Fruit fly (Drosophila melanogaster) whole organism, pupa: ENCODE results near the gene Cox17.

ENCODE experiments used
- CG10348 ChIP-seq: fragments of 200-800 bp; sonication (Bioruptor generic); IDR thresholded peaks from 2 replicates; pipeline ENCODE4 v1.3.6; 2022; ENCODE audit warnings: missing biosample characterization, missing genetic modification characterization
- CG13204 ChIP-seq: fragments of 200-800 bp; sonication (Bioruptor generic); optimal IDR thresholded peaks from 2 replicates; lab custom pipeline; 2018; ENCODE audit warnings: missing biosample characterization, mild to moderate bottlenecking, missing genetic modification characterization, moderate library complexity
- CG14655 ChIP-seq: fragments of 200-800 bp; sonication (Bioruptor generic); optimal IDR thresholded peaks from 3 replicates; lab custom pipeline; 2017; ENCODE audit warnings: mild to moderate bottlenecking, missing biosample characterization, missing genetic modification reagents, missing genetic modification characterization
- CG15710 ChIP-seq: fragments of 200-800 bp; sonication (Bioruptor generic); optimal IDR thresholded peaks from 2 replicates; lab custom pipeline; 2018; ENCODE audit warnings: missing biosample characterization, mild to moderate bottlenecking, missing genetic modification characterization, moderate library complexity
- CG17806 ChIP-seq: fragments of 200-800 bp; sonication (Bioruptor generic); optimal IDR thresholded peaks from 2 replicates; lab custom pipeline; 2018; ENCODE audit warnings: missing biosample characterization, mild to moderate bottlenecking, missing genetic modification characterization, moderate library complexity
- CG8159 ChIP-seq: fragments of 200-800 bp; sonication (Bioruptor generic); optimal IDR thresholded peaks from 3 replicates; lab custom pipeline; 2018; ENCODE audit warnings: missing biosample characterization, mild to moderate bottlenecking, missing genetic modification characterization, moderate library complexity
- CG9948 ChIP-seq: fragments of 200-800 bp; sonication (Bioruptor generic); optimal IDR thresholded peaks from 2 replicates; lab custom pipeline; 2018; ENCODE audit warnings: missing biosample characterization, mild to moderate bottlenecking, missing genetic modification characterization, moderate library complexity
- EcR ChIP-seq: fragments of 200-800 bp; sonication (Bioruptor generic); optimal IDR thresholded peaks from 3 replicates; lab custom pipeline; 2019; ENCODE audit warnings: missing biosample characterization, missing genetic modification characterization, mild to moderate bottlenecking, moderate library complexity, missing genetic modification reagents
- Ets98B ChIP-seq: fragments of 200-800 bp; sonication (Bioruptor generic); IDR thresholded peaks from 2 replicates; pipeline ENCODE4 v1.3.6; 2022; ENCODE audit warnings: missing biosample characterization, missing genetic modification characterization
- Pif1A ChIP-seq: fragments of 200-800 bp; sonication (Bioruptor generic); optimal IDR thresholded peaks from 3 replicates; lab custom pipeline; 2016; ENCODE audit warnings: missing biosample characterization, missing genetic modification characterization
- Pif1B ChIP-seq: fragments of 200-800 bp; sonication (Bioruptor generic); optimal IDR thresholded peaks from 3 replicates; lab custom pipeline; 2016; ENCODE audit warnings: missing biosample characterization, missing genetic modification characterization
- fd96Ca ChIP-seq: fragments of 200-800 bp; sonication (Bioruptor generic); IDR thresholded peaks from 3 replicates; pipeline ENCODE4 v1.3.6; 2022; ENCODE audit warnings: missing biosample characterization, missing genetic modification characterization
- rn ChIP-seq: fragments of 200-800 bp; sonication (Bioruptor generic); IDR thresholded peaks from 2 replicates; pipeline ENCODE4 v1.3.6; 2022; ENCODE audit warnings: missing biosample characterization, missing genetic modification characterization

- peak; percentile 63; the same call in 2 of the 3 replicates for TF ChIP-seq fd96Ca (GFP tag; lab: Robert Waterston, UW)
- peak; percentile 74 for TF ChIP-seq Pif1A (GFP tag; lab: Kevin White, UChicago)
- TF ChIP-seq rn (GFP tag; lab: Robert Waterston, UW), result no peak
- peak; percentile 82 for TF ChIP-seq CG14655
- TF ChIP-seq CG10348 (GFP tag; lab: Robert Waterston, UW), result peak; percentile 62
- TF ChIP-seq CG13204 (GFP tag; lab: Kevin White, UChicago), result peak; percentile 13
- TF ChIP-seq CG8159 (tag; lab: Kevin White, UChicago), result peak; percentile 80
- peak; percentile 38 for TF ChIP-seq Ets98B (GFP tag; lab: Robert Waterston, UW)
- TF ChIP-seq Pif1B (GFP tag; lab: Kevin White, UChicago), result peak; percentile 58
- peak; percentile 57 for TF ChIP-seq CG17806
- TF ChIP-seq EcR, result no peak
- TF ChIP-seq CG9948 (tag; lab: Kevin White, UChicago), result peak; percentile 72
- peak; percentile 78 for TF ChIP-seq CG15710 (tag; lab: Kevin White, UChicago)
Measured at dm6 chrX:15084580-15085138, at the start of gene Cox17.
